Worm (Caenorhabditis elegans) whole organism, mixed stage, embryonic: Measurements from ENCODE around the gene Y48E1C.4.

Source experiments
- M03D4.4 ChIP-seq: sonication (generic microtip); optimal IDR thresholded peaks from 2 replicates; lab custom pipeline; 2017; ENCODE audit warnings: mild to moderate bottlenecking, missing genetic modification characterization, missing compliant biosample characterization
- bed-3 ChIP-seq: fragments of 200-800 bp; sonication (Bioruptor generic); optimal IDR thresholded peaks from 3 replicates; lab custom pipeline; 2018; ENCODE audit warnings: mild to moderate bottlenecking, missing genetic modification characterization, moderate library complexity, missing compliant biosample characterization
- blmp-1 ChIP-seq: fragments of 150-350 bp; optimal IDR thresholded peaks from 2 replicates; lab custom pipeline; 2014; ENCODE audit warnings: missing biosample characterization, missing genetic modification characterization
- ceh-39 ChIP-seq: fragments of 150-350 bp; optimal IDR thresholded peaks from 2 replicates; lab custom pipeline; 2014; ENCODE audit warnings: missing biosample characterization, missing genetic modification characterization
- ceh-43 ChIP-seq: fragments of 200-800 bp; sonication (Bioruptor generic); optimal IDR thresholded peaks from 2 replicates; lab custom pipeline; 2018; ENCODE audit warnings: mild to moderate bottlenecking, missing genetic modification characterization, moderate library complexity, missing compliant biosample characterization
- ceh-83 ChIP-seq: fragments of 200-800 bp; sonication (Bioruptor generic); optimal IDR thresholded peaks from 2 replicates; lab custom pipeline; 2018; ENCODE audit warnings: mild to moderate bottlenecking, missing genetic modification characterization, missing compliant biosample characterization
- ces-1 ChIP-seq: fragments of 150-350 bp; optimal IDR thresholded peaks from 2 replicates; lab custom pipeline; 2014; ENCODE audit warnings: missing biosample characterization, missing genetic modification reagents, missing genetic modification characterization
- cnd-1 ChIP-seq: fragments of 200-800 bp; sonication (Bioruptor generic); optimal IDR thresholded peaks from 2 replicates; lab custom pipeline; 2018; ENCODE audit warnings: mild to moderate bottlenecking, missing genetic modification characterization, missing compliant biosample characterization
- drap-1 ChIP-seq: fragments of 200-800 bp; sonication (Bioruptor generic); optimal IDR thresholded peaks from 3 replicates; lab custom pipeline; 2018; ENCODE audit warnings: mild to moderate bottlenecking, missing genetic modification characterization, missing compliant biosample characterization
- elt-1 ChIP-seq: sonication (generic microtip); optimal IDR thresholded peaks from 2 replicates; lab custom pipeline; 2017; ENCODE audit warnings: missing genetic modification characterization, mild to moderate bottlenecking, missing compliant biosample characterization, antibody characterized with exemption, moderate library complexity, borderline replicate concordance; ENCODE audit not compliant: insufficient read depth
- elt-3 ChIP-seq: fragments of 150-350 bp; optimal IDR thresholded peaks from 2 replicates; lab custom pipeline; 2014; ENCODE audit warnings: missing biosample characterization, missing genetic modification characterization
- flh-1 ChIP-seq: fragments of 200-800 bp; sonication (Bioruptor generic); optimal IDR thresholded peaks from 2 replicates; lab custom pipeline; 2018; ENCODE audit warnings: mild to moderate bottlenecking, missing genetic modification characterization, moderate library complexity, missing compliant biosample characterization
- lin-13 ChIP-seq: fragments of 150-350 bp; optimal IDR thresholded peaks from 2 replicates; lab custom pipeline; 2014; ENCODE audit warnings: missing biosample characterization, missing genetic modification characterization
- lin-32 ChIP-seq: fragments of 200-800 bp; sonication (Bioruptor generic); optimal IDR thresholded peaks from 2 replicates; lab custom pipeline; 2018; ENCODE audit warnings: mild to moderate bottlenecking, missing genetic modification characterization, missing compliant biosample characterization
- lsy-2 ChIP-seq: fragments of 150-350 bp; optimal IDR thresholded peaks from 2 replicates; lab custom pipeline; 2014; ENCODE audit warnings: missing biosample characterization, missing genetic modification characterization
- mep-1 ChIP-seq: fragments of 150-350 bp; optimal IDR thresholded peaks from 2 replicates; lab custom pipeline; 2017; ENCODE audit warnings: missing biosample characterization, missing genetic modification reagents, missing genetic modification characterization, inconsistent platforms
- mls-2 ChIP-seq: sonication (generic microtip); optimal IDR thresholded peaks from 2 replicates; lab custom pipeline; 2016; ENCODE audit warnings: mild to moderate bottlenecking, missing genetic modification characterization, moderate library complexity, missing compliant biosample characterization
- nhr-12 ChIP-seq: fragments of 150-350 bp; optimal IDR thresholded peaks from 2 replicates; lab custom pipeline; 2014; ENCODE audit warnings: missing biosample characterization, missing genetic modification characterization
- nhr-237 ChIP-seq: fragments of 150-350 bp; optimal IDR thresholded peaks from 2 replicates; lab custom pipeline; 2014; ENCODE audit warnings: missing biosample characterization, missing genetic modification characterization
- nhr-28 ChIP-seq: fragments of 150-350 bp; optimal IDR thresholded peaks from 2 replicates; lab custom pipeline; 2014; ENCODE audit warnings: missing biosample characterization, missing genetic modification characterization
- nhr-76 ChIP-seq: sonication (generic microtip); optimal IDR thresholded peaks from 2 replicates; lab custom pipeline; 2017; ENCODE audit warnings: missing biosample characterization, missing genetic modification characterization
- pha-4 ChIP-seq: fragments of 150-350 bp; optimal IDR thresholded peaks from 2 replicates; lab custom pipeline; 2018; ENCODE audit warnings: missing biosample characterization, missing genetic modification reagents, missing genetic modification characterization
- sem-2 ChIP-seq: fragments of 200-800 bp; sonication (Bioruptor generic); optimal IDR thresholded peaks from 2 replicates; lab custom pipeline; 2018; ENCODE audit warnings: mild to moderate bottlenecking, missing genetic modification characterization, missing compliant biosample characterization
- snpc-4 ChIP-seq: fragments of 150-350 bp; optimal IDR thresholded peaks from 2 replicates; lab custom pipeline; 2014; ENCODE audit warnings: missing biosample characterization, missing genetic modification characterization
- sptf-1 ChIP-seq: sonication (generic microtip); optimal IDR thresholded peaks from 2 replicates; lab custom pipeline; 2017; ENCODE audit warnings: mild to moderate bottlenecking, missing genetic modification characterization, moderate library complexity, missing compliant biosample characterization
- tbx-8 ChIP-seq: fragments of 200-800 bp; sonication (Bioruptor generic); optimal IDR thresholded peaks from 2 replicates; lab custom pipeline; 2018; ENCODE audit warnings: mild to moderate bottlenecking, missing genetic modification characterization, moderate library complexity, missing compliant biosample characterization
- unc-120 ChIP-seq: sonication (generic microtip); optimal IDR thresholded peaks from 2 replicates; lab custom pipeline; 2017; ENCODE audit warnings: missing genetic modification characterization, missing compliant biosample characterization; ENCODE audit not compliant: poor library complexity, severe bottlenecking
- unc-39 ChIP-seq: fragments of 150-350 bp; optimal IDR thresholded peaks from 2 replicates; lab custom pipeline; 2014; ENCODE audit warnings: missing biosample characterization, missing genetic modification characterization
- unc-62 ChIP-seq: fragments of 150-350 bp; optimal IDR thresholded peaks from 2 replicates; lab custom pipeline; 2014; ENCODE audit warnings: missing biosample characterization, missing genetic modification reagents, missing genetic modification characterization
- zip-8 ChIP-seq: fragments of 150-350 bp; optimal IDR thresholded peaks from 2 replicates; lab custom pipeline; 2014; ENCODE audit warnings: missing biosample characterization, missing genetic modification characterization
- ztf-11 ChIP-seq: fragments of 150-350 bp; optimal IDR thresholded peaks from 2 replicates; lab custom pipeline; 2014; ENCODE audit warnings: missing biosample characterization, missing genetic modification characterization

Y48E1C.4 gene

ce11 chrII:13447166-13447643 lies 10.6 kb upstream of the Y48E1C.4 start, which contains the start of gene tbc-14:
Gene tbc-14 (minus strand): TSS chrII:13447593.
- TF ChIP-seq drap-1 (GFP tag; lab: Kevin White, UChicago) (no peak), nhr-237 (tag; lab: Kevin White, UChicago) (no peak), lsy-2 (tag; lab: Kevin White, UChicago) (no peak), pha-4 (tag; lab: Kevin White, UChicago) (no peak), unc-120 (tag; lab: Kevin White, UChicago) (no peak), mep-1 (no peak), ceh-83 (GFP tag; lab: Kevin White, UChicago) (no peak), M03D4.4 (tag; lab: Kevin White, UChicago) (no peak), sem-2 (GFP tag; lab: Kevin White, UChicago) (no peak), snpc-4 (tag; lab: Kevin White, UChicago) (no peak), nhr-76 (no peak), elt-3 (tag; lab: Kevin White, UChicago) (no peak), sptf-1 (no peak), nhr-28 (tag; lab: Kevin White, UChicago) (no peak), ceh-39 (tag; lab: Kevin White, UChicago) (no peak)

- TF ChIP-seq lin-32 (GFP tag; lab: Kevin White, UChicago) (no peak), nhr-28 (tag; lab: Kevin White, UChicago) (no peak), elt-1 (no peak), nhr-76 (no peak), ztf-11 (tag; lab: Kevin White, UChicago) (no peak), snpc-4 (tag; lab: Kevin White, UChicago) (no peak), mls-2 (tag; lab: Kevin White, UChicago) (no peak), nhr-12 (tag; lab: Kevin White, UChicago) (no peak), drap-1 (GFP tag; lab: Kevin White, UChicago) (no peak), M03D4.4 (tag; lab: Kevin White, UChicago) (no peak), unc-62 (GFP tag; lab: Kevin White, UChicago) (no peak), bed-3 (GFP tag; lab: Kevin White, UChicago) (no peak), ces-1 (GFP tag; lab: Kevin White, UChicago) (no peak)
Observed at ce11 chrII:13446597-13446996, 10.0 kb upstream of the Y48E1C.4 start.

ce11 chrII:13444307-13444706 lies 7.7 kb upstream of the Y48E1C.4 start:
- TF ChIP-seq elt-3 (tag; lab: Kevin White, UChicago) (no peak), ceh-83 (GFP tag; lab: Kevin White, UChicago) (no peak), ceh-39 (tag; lab: Kevin White, UChicago) (no peak), tbx-8 (GFP tag; lab: Kevin White, UChicago) (no peak), ceh-43 (GFP tag; lab: Kevin White, UChicago) (no peak)
- TF ChIP-seq, all 35 proteins: peak for 0

ce11 chrII:13424242-13424641 lies 12.4 kb downstream of the Y48E1C.4 start, which contains the start of gene Y48E1C.2:
Gene Y48E1C.2 (plus strand): TSS chrII:13424542.
- TF ChIP-seq unc-62 (GFP tag; lab: Kevin White, UChicago) = no peak
- TF ChIP-seq unc-120 (tag; lab: Kevin White, UChicago) = no peak
- no peak for TF ChIP-seq lin-13 (tag; lab: Kevin White, UChicago)
- no peak for TF ChIP-seq ces-1 (GFP tag; lab: Kevin White, UChicago)
- no peak for TF ChIP-seq bed-3 (GFP tag; lab: Kevin White, UChicago)
- no peak for TF ChIP-seq zip-8 (tag; lab: Kevin White, UChicago)
- TF ChIP-seq elt-3 (tag; lab: Kevin White, UChicago) = no peak
- TF ChIP-seq cnd-1 (tag; lab: Kevin White, UChicago) = no peak
- no peak for TF ChIP-seq M03D4.4 (tag; lab: Kevin White, UChicago)
- no peak for TF ChIP-seq ceh-83 (GFP tag; lab: Kevin White, UChicago)
- no peak for TF ChIP-seq drap-1 (GFP tag; lab: Kevin White, UChicago)
- no peak for TF ChIP-seq lsy-2 (tag; lab: Kevin White, UChicago)
- TF ChIP-seq lin-32 (GFP tag; lab: Kevin White, UChicago) = no peak
- no peak for TF ChIP-seq unc-39 (tag; lab: Kevin White, UChicago)
- no peak for TF ChIP-seq nhr-12 (tag; lab: Kevin White, UChicago)
- TF ChIP-seq ceh-39 (tag; lab: Kevin White, UChicago) = no peak
- TF ChIP-seq pha-4 (tag; lab: Kevin White, UChicago) = no peak
- TF ChIP-seq blmp-1 = no peak
- TF ChIP-seq flh-1 (GFP tag; lab: Kevin White, UChicago) = no peak
- TF ChIP-seq, all 35 proteins: peak for 0
